Fruit fly (Drosophila melanogaster): ENCODE data around the gene CAH9.

DNA sequence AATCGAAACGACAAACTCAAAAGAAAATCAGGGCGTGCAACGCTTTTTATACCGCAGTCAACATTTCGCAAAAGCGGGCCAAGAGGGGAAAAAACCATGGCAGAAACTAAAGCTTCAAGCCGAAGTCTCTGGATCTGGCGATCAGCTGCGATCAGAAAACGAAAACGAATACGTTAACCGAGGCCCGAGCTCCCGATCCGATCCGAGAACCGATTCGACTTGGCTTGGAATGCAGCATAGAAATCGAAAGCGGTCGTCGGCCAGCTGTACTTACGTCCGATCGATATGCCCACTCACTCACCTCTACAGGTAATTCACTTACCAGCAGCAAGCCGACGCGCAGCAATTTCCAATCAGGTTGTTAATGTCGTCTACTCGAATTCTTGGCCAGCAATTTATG is 14.9 kb downstream of the CAH9 start, which contains the start of gene Cpr97Eb:
- TF ChIP-seq pan (optimal IDR thresholded peaks at IDR 0.05): no peak
- no peak for TF ChIP-seq usp (GFP tag; optimal IDR thresholded peaks at IDR 0.05)
